Fruit fly (Drosophila melanogaster) whole organism, embryonic: ENCODE data around the gene Trf.

Source experiments
- Aef1 ChIP-seq: fragments of 200-800 bp; sonication (Bioruptor generic); IDR thresholded peaks from 3 replicates; pipeline ENCODE4 v1.3.6; 2022; ENCODE audit warnings: missing biosample characterization, missing genetic modification characterization
- Awh ChIP-seq: fragments of 200-800 bp; sonication (Bioruptor generic); IDR thresholded peaks from 2 replicates; pipeline ENCODE4, ENCODE4 v1.3.6; 2022; ENCODE audit warnings: missing biosample characterization, missing genetic modification characterization
- B-H2 ChIP-seq: fragments of 200-800 bp; sonication (Bioruptor generic); optimal IDR thresholded peaks from 2 replicates; lab custom pipeline; 2018; ENCODE audit warnings: missing biosample characterization, mild to moderate bottlenecking, missing genetic modification characterization
- Blimp-1 ChIP-seq: fragments of 200-800 bp; sonication (Bioruptor generic); optimal IDR thresholded peaks from 3 replicates; lab custom pipeline; 2018; ENCODE audit warnings: missing biosample characterization, missing genetic modification characterization, mild to moderate bottlenecking, moderate library complexity, missing genetic modification reagents
- CG10321 ChIP-seq: fragments of 200-800 bp; sonication (Bioruptor generic); IDR thresholded peaks from 2 replicates; pipeline ENCODE4 v1.3.6; 2022; ENCODE audit warnings: missing biosample characterization, missing genetic modification characterization
- CG13287 ChIP-seq: fragments of 200-800 bp; sonication (Bioruptor generic); IDR thresholded peaks from 2 replicates; pipeline ENCODE4 v1.3.6; 2022; ENCODE audit warnings: missing biosample characterization, missing genetic modification characterization; ENCODE audit not compliant: partially characterized antibody
- CG16813 ChIP-seq: fragments of 200-800 bp; sonication (Bioruptor generic); IDR thresholded peaks from 3 replicates; pipeline ENCODE4 v1.3.6; 2022; ENCODE audit warnings: missing biosample characterization, missing genetic modification characterization; ENCODE audit not compliant: partially characterized antibody
- CG17802 ChIP-seq: fragments of 200-800 bp; sonication (Bioruptor generic); optimal IDR thresholded peaks from 2 replicates; lab custom pipeline; 2018; ENCODE audit warnings: missing biosample characterization, mild to moderate bottlenecking, missing genetic modification characterization, moderate library complexity
- CG2202 ChIP-seq: fragments of 200-800 bp; sonication (Bioruptor generic); optimal IDR thresholded peaks from 2 replicates; lab custom pipeline; 2018; ENCODE audit warnings: missing biosample characterization, mild to moderate bottlenecking, missing genetic modification characterization
- CG30020 ChIP-seq: fragments of 200-800 bp; optimal IDR thresholded peaks from 2 replicates; lab custom pipeline; 2019; ENCODE audit warnings: missing biosample characterization, mild to moderate bottlenecking, missing genetic modification characterization, moderate library complexity
- CG30403 ChIP-seq: fragments of 200-800 bp; sonication (Bioruptor generic); optimal IDR thresholded peaks from 3 replicates; lab custom pipeline; 2016; ENCODE audit warnings: missing biosample characterization, missing genetic modification characterization
- CG31224 ChIP-seq: fragments of 200-800 bp; sonication (Bioruptor generic); IDR thresholded peaks from 2 replicates; pipeline ENCODE4 v1.3.6; 2022; ENCODE audit warnings: missing biosample characterization, missing genetic modification characterization
- CG3163 ChIP-seq: fragments of 200-800 bp; sonication (Bioruptor generic); optimal IDR thresholded peaks from 3 replicates; lab custom pipeline; 2016; ENCODE audit warnings: missing biosample characterization, missing genetic modification characterization
- CG34376 ChIP-seq: fragments of 200-800 bp; sonication (Bioruptor generic); optimal IDR thresholded peaks from 2 replicates; lab custom pipeline; 2018; ENCODE audit warnings: missing biosample characterization, mild to moderate bottlenecking, missing genetic modification characterization
- CG4360 ChIP-seq: fragments of 200-800 bp; sonication (Bioruptor generic); IDR thresholded peaks from 2 replicates; pipeline ENCODE4 v1.3.6; 2022; ENCODE audit warnings: missing biosample characterization, missing genetic modification characterization
- CG8478 ChIP-seq: fragments of >200 bp; optimal IDR thresholded peaks from 2 replicates; lab custom pipeline; 2018
- CkIIα-i1 ChIP-seq: fragments of 200-800 bp; sonication (Bioruptor generic); IDR thresholded peaks from 2 replicates; pipeline ENCODE4 v1.3.6; 2022; ENCODE audit warnings: missing biosample characterization, missing genetic modification characterization
- Dfd ChIP-seq, 2 experiments: fragments of >200 bp; optimal IDR thresholded peaks; 2 replicates each; lab custom pipeline; 2017; ENCODE audit warnings: missing biosample characterization in 2 of 2, missing genetic modification characterization in 2 of 2
- Fer1 ChIP-seq: fragments of 200-800 bp; sonication (Bioruptor generic); optimal IDR thresholded peaks from 2 replicates; lab custom pipeline; 2017; ENCODE audit warnings: missing biosample characterization, mild to moderate bottlenecking, missing genetic modification characterization
- H2.0 ChIP-seq: fragments of 200-800 bp; sonication (Bioruptor generic); IDR thresholded peaks from 2 replicates; pipeline ENCODE4 v1.3.6; 2022; ENCODE audit warnings: missing biosample characterization, missing genetic modification characterization
- HmgZ ChIP-seq: fragments of 200-800 bp; sonication (Bioruptor generic); optimal IDR thresholded peaks from 2 replicates; lab custom pipeline; 2018; ENCODE audit warnings: missing biosample characterization, mild to moderate bottlenecking, missing genetic modification characterization
- Hr39 ChIP-seq: fragments of >200 bp; optimal IDR thresholded peaks from 2 replicates; lab custom pipeline; 2017
- Hsf ChIP-seq: fragments of 200-800 bp; sonication (Bioruptor generic); optimal IDR thresholded peaks from 3 replicates; lab custom pipeline; 2016; ENCODE audit warnings: missing biosample characterization, missing genetic modification characterization
- Med ChIP-seq: fragments of 200-800 bp; sonication (Bioruptor generic); peaks from one replicate; lab custom pipeline; 2016; ENCODE audit warnings: missing biosample characterization, missing genetic modification characterization, mild to moderate bottlenecking, inconsistent platforms, moderate library complexity
- Nf-YC ChIP-seq: fragments of 200-800 bp; optimal IDR thresholded peaks from 3 replicates; lab custom pipeline; 2019; ENCODE audit warnings: missing biosample characterization, mild to moderate bottlenecking, missing genetic modification characterization, moderate library complexity
- Side ChIP-seq: fragments of 200-800 bp; sonication (Bioruptor generic); optimal IDR thresholded peaks from 2 replicates; lab custom pipeline; 2016; ENCODE audit warnings: missing biosample characterization, missing genetic modification characterization
- Sox102F ChIP-seq: fragments of 200-800 bp; sonication (Bioruptor generic); optimal IDR thresholded peaks from 2 replicates; lab custom pipeline; 2018; ENCODE audit warnings: missing biosample characterization, mild to moderate bottlenecking, missing genetic modification characterization, moderate library complexity
- Trl ChIP-seq, 3 experiments: fragments of >200 bp in 2 of 3; fragments of 200-800 bp in 1 of 3; sonication (Bioruptor generic) in 1 of 3; optimal IDR thresholded peaks; 2 replicates in 1 of 3; 3 replicates in 2 of 3; lab custom pipeline; 2016 to 2017; ENCODE audit warnings: missing biosample characterization in 1 of 3, missing genetic modification characterization in 1 of 3
- Vsx1 ChIP-seq: fragments of 200-800 bp; sonication (Bioruptor generic); optimal IDR thresholded peaks from 2 replicates; lab custom pipeline; 2017; ENCODE audit warnings: missing biosample characterization, mild to moderate bottlenecking, missing genetic modification characterization, missing genetic modification reagents
- cg ChIP-seq: fragments of 200-800 bp; sonication (Bioruptor generic); optimal IDR thresholded peaks from 3 replicates; lab custom pipeline; 2019; ENCODE audit warnings: missing biosample characterization, mild to moderate bottlenecking, missing genetic modification characterization, moderate library complexity
- crol ChIP-seq: fragments of 200-800 bp; sonication (Bioruptor generic); IDR thresholded peaks from 2 replicates; pipeline ENCODE4 v1.3.6; 2022; ENCODE audit warnings: missing biosample characterization, missing genetic modification characterization
- exex ChIP-seq: fragments of 200-800 bp; sonication (Bioruptor generic); optimal IDR thresholded peaks from 4 replicates; lab custom pipeline; 2018; ENCODE audit warnings: missing biosample characterization, mild to moderate bottlenecking, missing genetic modification characterization, moderate library complexity
- ftz-f1 ChIP-seq: fragments of 200-800 bp; sonication (Bioruptor generic); optimal IDR thresholded peaks from 2 replicates; lab custom pipeline; 2016; ENCODE audit warnings: missing biosample characterization, missing genetic modification characterization
- gro ChIP-seq: fragments of 200-800 bp; sonication (Bioruptor generic); optimal IDR thresholded peaks from 2 replicates; lab custom pipeline; 2016; ENCODE audit warnings: missing biosample characterization, missing genetic modification characterization
- her ChIP-seq: fragments of 200-800 bp; sonication (Bioruptor generic); optimal IDR thresholded peaks from 2 replicates; lab custom pipeline; 2016; ENCODE audit warnings: missing biosample characterization, missing genetic modification characterization
- lola ChIP-seq, 3 experiments: fragments of >200 bp in 2 of 3; fragments of 200-800 bp in 1 of 3; sonication (Bioruptor generic) in 1 of 3; optimal IDR thresholded peaks; 2 replicates each; lab custom pipeline; 2017 to 2019; ENCODE audit warnings: missing biosample characterization in 3 of 3, missing genetic modification characterization in 3 of 3, mild to moderate bottlenecking in 1 of 3, moderate library complexity in 1 of 3
- nau ChIP-seq: fragments of 200-800 bp; sonication (Bioruptor generic); optimal IDR thresholded peaks from 3 replicates; lab custom pipeline; 2017; ENCODE audit warnings: missing biosample characterization, mild to moderate bottlenecking, missing genetic modification characterization, missing genetic modification reagents
- pita ChIP-seq: fragments of 200-800 bp; sonication (Bioruptor generic); optimal IDR thresholded peaks from 2 replicates; lab custom pipeline; 2017; ENCODE audit warnings: missing biosample characterization, mild to moderate bottlenecking, missing genetic modification characterization
- prd ChIP-seq, 3 experiments: fragments of >200 bp in 2 of 3; fragments of 200-800 bp in 1 of 3; sonication (Bioruptor generic) in 1 of 3; optimal IDR thresholded peaks in 2 of 3; IDR thresholded peaks in 1 of 3; 2 replicates in 2 of 3; 3 replicates in 1 of 3; pipeline versions ENCODE4 v1.3.6 to Lab custom; 2017 to 2022; ENCODE audit warnings: missing biosample characterization in 1 of 3, missing genetic modification characterization in 1 of 3
- ranshi ChIP-seq: fragments of 200-800 bp; sonication (Bioruptor generic); IDR thresholded peaks from 2 replicates; pipeline ENCODE4 v1.3.6; 2022; ENCODE audit warnings: missing biosample characterization, missing genetic modification characterization
- rib ChIP-seq: fragments of 200-800 bp; sonication (Bioruptor generic); IDR thresholded peaks from 2 replicates; pipeline ENCODE4 v1.3.6; 2022; ENCODE audit warnings: missing biosample characterization, missing genetic modification characterization
- sens ChIP-seq: fragments of 200-800 bp; sonication (Bioruptor generic); peaks from one replicate; lab custom pipeline; 2016; ENCODE audit warnings: missing biosample characterization, missing genetic modification characterization
- wek ChIP-seq: fragments of 200-800 bp; sonication (Bioruptor generic); optimal IDR thresholded peaks from 3 replicates; lab custom pipeline; 2018; ENCODE audit warnings: missing biosample characterization, mild to moderate bottlenecking, missing genetic modification characterization, moderate library complexity
- yki ChIP-seq: fragments of >200 bp; optimal IDR thresholded peaks from 3 replicates; lab custom pipeline; 2018
- z ChIP-seq: fragments of 200-800 bp; sonication (Bioruptor generic); IDR thresholded peaks from 3 replicates; pipeline ENCODE4 v1.3.6; 2022; ENCODE audit warnings: missing biosample characterization, missing genetic modification characterization

Gene Trf

dm6 chr2L:8100489-8101352, 28.0 kb downstream of the Trf start (continued):
- TF ChIP-seq ranshi (GFP tag; lab: Robert Waterston, UW) (no peak), cg (GFP tag; lab: Kevin White, UChicago) (peak; percentile 34), CG30403 (GFP tag; lab: Kevin White, UChicago) (no peak), Side (no peak), prd (optimal IDR thresholded peaks at IDR 0.05; lab: Kevin White, UChicago) (peak; percentile 10 to 71), prd (GFP tag; IDR thresholded peaks at IDR 0.05; lab: Robert Waterston, UW) (peak; percentile 12; the same call in 1 of the 3 replicates), H2.0 (GFP tag; lab: Robert Waterston, UW) (no peak), B-H2 (GFP tag; lab: Kevin White, UChicago) (no peak), HmgZ (tag; lab: Kevin White, UChicago) (peak; percentile 27)

DNA sequence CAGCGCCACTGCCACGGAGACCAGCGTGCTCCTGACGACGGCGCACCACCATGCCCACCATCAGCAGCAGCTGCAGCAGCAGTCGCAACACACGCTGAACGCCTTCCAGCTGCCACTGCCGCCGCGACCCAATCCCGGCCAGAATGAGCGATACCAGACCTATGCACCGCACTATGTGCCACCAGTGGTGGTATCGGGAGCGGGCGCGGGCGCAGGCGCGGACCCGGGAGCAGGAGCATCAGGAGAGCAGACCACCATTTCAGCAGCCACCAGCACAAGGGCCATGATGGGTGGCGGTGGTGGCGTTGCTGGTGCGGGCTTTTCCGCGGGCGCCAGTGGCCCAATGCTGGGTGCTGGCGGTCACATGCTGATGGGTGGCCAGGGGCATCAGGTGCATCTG, 30.4 kb downstream of the Trf start:
- TF ChIP-seq CG8478 = peak; percentile 85
- TF ChIP-seq Med (GFP tag; lab: Kevin White, UChicago) = peak; percentile 76
- peak; percentile 21 to 44 for TF ChIP-seq Trl (optimal IDR thresholded peaks at IDR 0.05; lab: Kevin White, UChicago)
- no peak for TF ChIP-seq Trl (GFP tag; optimal IDR thresholded peaks at IDR 0.05; lab: Kevin White, UChicago)
- no peak for TF ChIP-seq CG31224 (GFP tag; lab: Robert Waterston, UW)
- peak; percentile 100 for TF ChIP-seq Hr39 (lab: Kevin White, UChicago)
- no peak for TF ChIP-seq nau
- TF ChIP-seq CkIIα-i1 (GFP tag; lab: Robert Waterston, UW) = 0 out of 2 replicates have a peak, but pooled peaks have one; percentile 21
- no peak for TF ChIP-seq z (GFP tag; lab: Robert Waterston, UW)
- TF ChIP-seq CG30020 (tag; lab: Kevin White, UChicago) = no peak

dm6 chr2L:8104094-8104493, 31.4 kb downstream of the Trf start:
- peak; percentile 19 for TF ChIP-seq exex (tag; lab: Kevin White, UChicago)
- TF ChIP-seq gro = peak; percentile 7
- TF ChIP-seq pita = no peak
- TF ChIP-seq Hsf (GFP tag; lab: Kevin White, UChicago) = no peak
- TF ChIP-seq CG4360 (GFP tag; lab: Robert Waterston, UW) = peak; percentile 64
- TF ChIP-seq CG3163 (GFP tag; lab: Kevin White, UChicago) = peak; percentile 15
- TF ChIP-seq CG17802 (tag; lab: Kevin White, UChicago) = no peak
- no peak for TF ChIP-seq CG2202
- peak; percentile 64; the same call in 2 of the 3 replicates for TF ChIP-seq Aef1 (GFP tag; lab: Robert Waterston, UW)
- TF ChIP-seq Nf-YC = peak; percentile 10
- TF ChIP-seq sens (GFP tag; lab: Kevin White, UChicago) = peak; percentile 41
- peak; percentile 23 for TF ChIP-seq Fer1 (GFP tag; lab: Kevin White, UChicago)
- TF ChIP-seq crol (GFP tag; lab: Robert Waterston, UW) = peak; percentile 92
- peak in 1 of 3 experiments; percentile 0 for TF ChIP-seq lola (GFP tag; optimal IDR thresholded peaks at IDR 0.05; lab: Kevin White, UChicago)
- no peak for TF ChIP-seq CG16813 (GFP tag; lab: Robert Waterston, UW)
- peak; percentile 45 for TF ChIP-seq Blimp-1 (GFP tag; lab: Kevin White, UChicago)
- TF ChIP-seq Vsx1 (GFP tag; lab: Kevin White, UChicago) = peak; percentile 99
- no peak for TF ChIP-seq Sox102F (GFP tag; lab: Kevin White, UChicago)
- TF ChIP-seq ftz-f1 = peak; percentile 61
- TF ChIP-seq CG34376 (GFP tag; lab: Kevin White, UChicago) = no peak
- peak; percentile 92 for TF ChIP-seq Awh (GFP tag; lab: Robert Waterston, UW)
- TF ChIP-seq rib (GFP tag; lab: Robert Waterston, UW) = peak; percentile 60
- TF ChIP-seq her = peak; percentile 2
- peak; percentile 75 for TF ChIP-seq CG10321 (GFP tag; lab: Robert Waterston, UW)
- TF ChIP-seq Dfd (GFP tag; optimal IDR thresholded peaks at IDR 0.05; lab: Kevin White, UChicago) = no peak
- TF ChIP-seq cg (GFP tag; lab: Kevin White, UChicago) = peak; percentile 79
- TF ChIP-seq Trl (optimal IDR thresholded peaks at IDR 0.05; lab: Kevin White, UChicago) = peak; percentile 95 to 96
- no peak for TF ChIP-seq Trl (GFP tag; optimal IDR thresholded peaks at IDR 0.05; lab: Kevin White, UChicago)
- TF ChIP-seq wek (GFP tag; lab: Kevin White, UChicago) = peak; percentile 5
- TF ChIP-seq CG13287 (GFP tag; lab: Robert Waterston, UW) = peak; percentile 8; the same call in 1 of the 2 replicates
- peak; percentile 49 for TF ChIP-seq yki (lab: Kevin White, UChicago)
